Worm (Caenorhabditis elegans): ENCODE measurements around the gene T05C1.1.

DNA sequence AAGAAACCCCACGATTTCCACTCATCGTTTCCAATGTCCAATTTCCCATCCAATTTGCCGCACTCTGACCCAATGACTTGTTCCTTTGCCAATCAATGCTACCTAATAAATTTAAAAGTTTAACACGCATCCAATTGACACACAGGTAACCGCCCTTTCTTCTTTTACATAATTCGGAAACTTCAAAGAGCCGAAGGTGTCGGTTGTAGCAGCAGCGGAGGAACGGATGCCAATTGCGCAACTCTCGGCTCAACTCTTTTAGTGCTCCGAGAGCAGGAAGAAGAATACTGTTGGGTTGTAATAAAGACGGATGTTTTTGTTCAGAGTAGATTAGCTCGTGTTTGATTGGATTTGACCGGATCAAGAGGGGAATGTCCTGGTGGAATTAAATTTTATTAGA is 38.9 kb downstream of the T05C1.1 start:
- TF ChIP-seq him-1 (tag; optimal IDR thresholded peaks at IDR 0.05) = no peak
- no peak for TF ChIP-seq W03F9.2 (tag; optimal IDR thresholded peaks at IDR 0.05)
- no peak for TF ChIP-seq dao-5 (tag; optimal IDR thresholded peaks at IDR 0.05)

Data from whole organism, L4/young adult.